Fruit fly (Drosophila melanogaster): ENCODE data around the gene Pss.

The Pss gene

DNA sequence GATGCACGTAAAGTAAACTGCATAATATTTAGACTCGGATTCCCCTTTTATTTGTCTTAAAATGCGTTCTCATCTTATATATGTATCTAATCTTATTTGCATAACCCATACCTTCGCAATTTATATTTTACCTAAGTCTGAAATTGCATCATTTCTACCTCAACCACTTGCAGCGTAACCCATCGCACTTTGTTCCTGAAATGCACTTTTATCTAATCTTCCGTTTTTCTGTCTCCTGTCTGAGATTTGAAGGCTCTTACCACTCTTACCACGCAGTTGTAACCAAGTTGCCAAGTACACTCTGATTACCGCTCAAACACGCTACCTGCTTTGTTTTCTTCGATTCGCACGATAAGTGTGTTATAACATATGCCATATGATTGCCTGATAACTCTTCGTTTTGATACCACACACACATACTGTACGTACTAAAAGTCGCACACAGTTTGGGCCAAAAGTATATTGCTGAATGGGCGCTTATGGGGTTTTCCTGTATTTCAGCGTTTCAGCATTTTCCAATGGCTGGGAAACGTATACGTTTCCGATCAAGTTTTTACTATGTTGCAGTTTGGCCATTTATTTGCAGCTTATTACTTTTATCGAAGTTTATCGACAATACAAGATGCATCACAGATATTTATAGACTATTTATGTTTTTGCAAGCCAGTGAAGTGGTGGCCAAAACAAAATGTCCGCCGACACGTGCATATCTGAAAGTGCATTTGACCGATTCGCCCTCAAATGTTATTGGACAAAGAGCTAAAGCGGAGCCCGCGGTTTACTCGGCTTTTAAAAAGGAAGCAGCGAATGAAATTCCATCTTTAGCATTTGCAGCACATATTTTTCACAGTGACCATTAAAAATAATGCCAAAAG lies 13.4 kb upstream of the Pss start:
- no peak for TF ChIP-seq pan (optimal IDR thresholded peaks at IDR 0.05)
- TF ChIP-seq CG8478 (optimal IDR thresholded peaks at IDR 0.05): no peak
- no peak for TF ChIP-seq psq (optimal IDR thresholded peaks at IDR 0.05)
- no peak for TF ChIP-seq EcR (GFP tag; optimal IDR thresholded peaks at IDR 0.05)
- TF ChIP-seq Dll (optimal IDR thresholded peaks at IDR 0.05): no peak
- TF ChIP-seq usp (GFP tag; optimal IDR thresholded peaks at IDR 0.05): no peak

DNA sequence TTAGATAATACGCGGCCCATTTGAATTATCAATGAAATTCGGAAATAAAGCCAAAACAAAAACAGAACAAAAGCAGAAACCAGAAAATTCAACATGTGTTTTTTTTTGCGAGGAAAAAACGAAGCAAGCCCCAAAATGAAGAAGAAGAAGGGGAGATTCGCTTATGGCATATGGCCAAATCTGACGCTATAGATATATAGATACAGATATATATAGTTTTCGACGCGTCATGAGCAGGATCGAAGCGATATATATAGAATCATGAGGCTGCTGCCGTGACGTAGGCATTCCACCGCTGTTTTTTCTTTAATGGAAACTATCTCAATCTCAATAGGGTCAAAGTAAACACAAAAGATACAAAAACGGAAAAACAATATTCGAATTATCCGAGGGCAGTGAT lies 12.5 kb upstream of the Pss start:
- TF ChIP-seq Dll (optimal IDR thresholded peaks at IDR 0.05) (no peak), EcR (GFP tag; optimal IDR thresholded peaks at IDR 0.05) (no peak), psq (optimal IDR thresholded peaks at IDR 0.05) (no peak), usp (GFP tag; optimal IDR thresholded peaks at IDR 0.05) (no peak), pan (optimal IDR thresholded peaks at IDR 0.05) (no peak), CG8478 (optimal IDR thresholded peaks at IDR 0.05) (no peak)

DNA sequence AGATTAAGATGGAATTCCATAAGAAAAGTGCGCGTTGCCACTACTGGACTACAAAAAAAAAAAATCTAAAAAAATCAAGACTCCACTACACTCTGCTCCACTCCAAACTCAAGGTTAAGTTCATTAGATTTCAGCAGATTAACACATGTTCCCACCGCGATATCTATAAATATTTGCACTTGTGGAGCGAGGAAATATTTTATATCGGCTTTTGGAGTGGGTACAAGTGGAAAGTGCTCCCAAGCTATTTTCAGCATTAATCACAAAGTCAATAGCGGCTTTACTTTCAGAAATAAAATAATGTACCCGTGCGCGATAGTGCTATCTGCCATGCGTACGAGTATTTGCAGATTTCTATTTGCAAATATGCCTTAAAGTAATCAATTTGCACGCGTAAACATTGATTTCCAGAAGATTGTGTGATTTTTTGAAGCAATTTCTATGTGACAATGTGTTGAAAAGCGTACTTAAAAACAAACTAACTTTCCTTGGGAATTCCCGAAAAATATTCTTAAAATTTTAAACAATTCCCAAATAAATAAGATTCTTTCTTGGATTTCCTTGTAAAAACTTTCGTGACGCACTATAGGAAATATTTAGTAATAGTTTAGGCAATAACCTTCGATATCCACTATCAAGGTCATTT lies 11.8 kb upstream of the Pss start:
- no peak for TF ChIP-seq EcR (GFP tag; optimal IDR thresholded peaks at IDR 0.05)
- TF ChIP-seq usp (GFP tag; optimal IDR thresholded peaks at IDR 0.05): no peak
- no peak for TF ChIP-seq CG8478 (optimal IDR thresholded peaks at IDR 0.05)
- TF ChIP-seq psq (optimal IDR thresholded peaks at IDR 0.05): no peak
- TF ChIP-seq pan (optimal IDR thresholded peaks at IDR 0.05): no peak
- TF ChIP-seq Dll (optimal IDR thresholded peaks at IDR 0.05): no peak

DNA sequence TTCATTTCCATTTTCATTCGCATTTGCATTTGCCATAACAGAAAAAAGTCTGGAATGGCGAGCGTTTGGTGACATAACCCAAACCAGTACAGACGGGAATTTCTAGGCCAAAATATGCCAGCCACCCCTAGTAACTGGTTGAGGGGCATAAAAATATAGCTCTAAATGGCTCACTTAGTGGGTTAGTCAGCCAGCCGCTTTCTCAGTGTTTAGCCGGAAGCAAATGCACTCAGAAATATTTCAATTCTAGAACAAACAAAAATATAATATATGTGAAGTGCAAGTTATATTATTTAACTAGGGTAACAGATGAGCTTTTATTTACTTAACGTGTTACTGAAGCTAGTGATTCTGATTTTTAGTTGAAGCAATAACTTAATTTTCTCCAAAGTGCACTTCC lies 10.9 kb upstream of the Pss start:
- TF ChIP-seq Dll (optimal IDR thresholded peaks at IDR 0.05) (no peak), usp (GFP tag; optimal IDR thresholded peaks at IDR 0.05) (no peak), pan (optimal IDR thresholded peaks at IDR 0.05) (no peak), EcR (GFP tag; optimal IDR thresholded peaks at IDR 0.05) (no peak), psq (optimal IDR thresholded peaks at IDR 0.05) (no peak), CG8478 (optimal IDR thresholded peaks at IDR 0.05) (no peak)

DNA sequence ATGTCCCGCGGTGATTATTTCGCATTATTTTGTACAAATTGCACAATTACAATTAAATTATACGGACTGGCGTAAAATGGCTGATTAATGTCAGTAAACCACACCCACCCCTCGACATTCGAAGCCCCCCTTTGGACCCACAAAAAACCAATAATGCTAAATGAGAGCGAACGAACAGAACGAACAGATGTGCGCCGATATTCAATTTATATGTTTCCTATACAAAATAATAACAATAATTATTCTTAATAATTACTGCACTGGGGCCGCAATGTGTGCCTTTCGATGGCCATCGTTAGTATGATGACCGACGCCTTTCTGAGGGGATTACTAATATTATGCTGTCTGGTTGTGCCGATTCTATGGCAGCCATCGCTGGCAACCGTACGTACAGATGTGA lies 7.4 kb upstream of the Pss start, which contains the start of gene CG13250:
CG13250 (plus strand) TSS at position 301 of the 400 bp plus-strand sequence.
- TF ChIP-seq usp (GFP tag; optimal IDR thresholded peaks at IDR 0.05): no peak
- no peak for TF ChIP-seq EcR (GFP tag; optimal IDR thresholded peaks at IDR 0.05)
- no peak for TF ChIP-seq CG8478 (optimal IDR thresholded peaks at IDR 0.05)
- no peak for TF ChIP-seq Dll (optimal IDR thresholded peaks at IDR 0.05)
- TF ChIP-seq psq (optimal IDR thresholded peaks at IDR 0.05): no peak
- no peak for TF ChIP-seq pan (optimal IDR thresholded peaks at IDR 0.05)

DNA sequence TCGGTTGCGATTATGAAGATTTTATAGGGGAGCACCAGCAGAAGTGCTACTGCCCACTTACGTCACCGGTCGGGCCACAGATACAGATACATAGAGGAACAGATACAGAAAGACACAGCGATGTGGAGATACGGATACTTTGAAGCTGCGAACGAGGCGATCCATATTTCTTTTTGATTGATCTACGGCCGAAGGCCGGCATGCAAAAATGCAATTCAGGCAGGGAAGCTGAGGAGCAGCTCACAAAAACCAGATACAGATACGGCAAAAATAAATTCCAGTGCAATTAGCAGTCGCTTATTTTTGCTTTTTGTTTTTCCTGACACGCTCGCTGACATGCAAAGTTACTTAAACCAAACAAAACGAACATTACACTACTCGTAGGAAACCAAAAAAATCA lies 5.3 kb upstream of the Pss start:
- TF ChIP-seq CG8478 (optimal IDR thresholded peaks at IDR 0.05) (no peak), Dll (optimal IDR thresholded peaks at IDR 0.05) (no peak), psq (optimal IDR thresholded peaks at IDR 0.05) (no peak), EcR (GFP tag; optimal IDR thresholded peaks at IDR 0.05) (no peak)

DNA sequence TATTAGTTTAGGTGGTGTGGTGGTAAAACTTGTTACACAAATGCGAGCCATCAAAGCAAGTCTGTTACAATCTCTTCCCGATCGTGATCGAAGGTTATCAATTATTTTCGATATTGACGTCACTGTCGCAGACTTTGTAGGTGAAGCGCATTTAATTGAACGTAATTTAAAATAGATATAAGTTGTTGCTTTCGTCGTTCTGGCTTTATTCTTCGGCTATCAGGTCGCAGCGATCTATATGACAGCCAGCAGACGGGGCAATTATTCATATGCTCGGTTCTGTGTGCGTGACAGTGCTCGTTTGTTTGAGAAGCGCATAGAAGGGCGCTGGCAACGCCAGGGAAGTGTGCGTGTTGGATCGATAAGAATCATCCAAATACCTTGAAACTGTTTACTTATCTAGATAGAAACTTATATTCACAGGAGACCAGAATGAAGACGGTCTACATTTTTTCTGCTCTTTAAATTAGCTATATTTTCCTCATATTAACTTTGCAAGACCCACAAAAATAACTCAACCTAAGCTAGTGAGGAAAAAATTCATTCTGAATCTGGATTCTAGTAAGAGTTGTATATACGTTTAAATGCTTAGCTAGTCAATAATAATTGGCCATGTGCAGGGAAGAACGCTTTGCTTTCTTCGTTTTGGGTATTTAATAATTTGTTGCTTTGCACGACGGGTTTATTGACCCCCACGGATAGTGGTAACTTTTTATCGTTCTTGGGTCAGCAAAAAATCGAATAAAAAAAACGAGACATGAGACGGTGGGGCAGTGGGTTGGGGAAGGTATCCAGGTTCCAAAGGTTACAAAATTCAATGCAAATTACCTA lies 4.6 kb upstream of the Pss start:
- TF ChIP-seq usp (GFP tag; optimal IDR thresholded peaks at IDR 0.05) (no peak), EcR (GFP tag; optimal IDR thresholded peaks at IDR 0.05) (no peak), psq (optimal IDR thresholded peaks at IDR 0.05) (no peak), Dll (optimal IDR thresholded peaks at IDR 0.05) (no peak)

DNA sequence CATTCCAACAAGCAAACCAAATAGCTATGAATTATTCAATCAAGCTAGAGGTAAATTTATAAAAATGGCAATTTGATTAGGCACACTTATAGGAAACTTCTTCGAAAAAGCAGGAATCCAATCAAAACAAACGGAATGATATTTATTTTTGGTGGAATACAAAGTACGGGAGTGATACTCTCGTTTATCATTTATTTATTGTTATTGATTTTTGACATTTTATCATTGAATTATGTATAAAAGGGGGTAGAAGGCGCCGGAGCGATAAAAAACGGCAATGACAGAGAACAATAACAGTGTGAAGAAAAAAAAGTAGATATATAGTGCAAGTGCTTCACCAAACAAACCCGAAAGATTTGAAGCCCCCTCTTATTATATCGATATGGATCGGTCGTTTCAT lies 3.9 kb upstream of the Pss start:
- TF ChIP-seq usp (GFP tag; optimal IDR thresholded peaks at IDR 0.05): no peak
- TF ChIP-seq CG8478 (optimal IDR thresholded peaks at IDR 0.05): no peak
- TF ChIP-seq psq (optimal IDR thresholded peaks at IDR 0.05): no peak
- no peak for TF ChIP-seq EcR (GFP tag; optimal IDR thresholded peaks at IDR 0.05)
- TF ChIP-seq Dll (optimal IDR thresholded peaks at IDR 0.05): no peak
- TF ChIP-seq pan (optimal IDR thresholded peaks at IDR 0.05): no peak

DNA sequence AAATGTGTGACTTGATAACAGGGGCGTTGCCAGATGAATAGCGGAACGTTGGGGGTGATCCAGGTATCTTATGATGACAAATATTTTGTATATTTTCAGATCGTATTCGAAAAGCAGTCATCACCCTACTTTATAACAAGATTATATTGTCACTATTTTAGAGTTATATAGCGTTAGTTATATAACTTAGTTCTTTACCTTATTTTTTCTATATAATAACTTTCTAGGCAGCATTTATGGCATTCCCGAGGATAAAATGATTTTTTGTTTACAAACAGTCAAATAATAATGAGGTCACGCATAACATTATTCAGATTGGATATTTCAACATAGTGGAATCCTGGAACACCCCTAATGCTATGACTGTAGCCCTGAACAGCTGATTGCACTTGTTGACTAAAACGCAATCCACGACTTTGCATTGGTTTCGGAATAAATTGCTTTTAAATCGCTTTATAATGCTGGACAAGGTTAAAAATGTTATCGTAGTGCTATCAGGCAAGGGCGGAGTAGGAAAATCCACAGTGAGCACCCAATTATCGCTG lies 294 bp upstream of the Pss start, which contains the start of gene Nubp2:
Nubp2 (plus strand) TSS at position 381 of the 545 bp plus-strand sequence.
- TF ChIP-seq Dll (optimal IDR thresholded peaks at IDR 0.05) (no peak), CG8478 (optimal IDR thresholded peaks at IDR 0.05) (no peak), psq (optimal IDR thresholded peaks at IDR 0.05) (no peak), EcR (GFP tag; optimal IDR thresholded peaks at IDR 0.05) (no peak), usp (GFP tag; optimal IDR thresholded peaks at IDR 0.05) (no peak), pan (optimal IDR thresholded peaks at IDR 0.05) (no peak)

DNA sequence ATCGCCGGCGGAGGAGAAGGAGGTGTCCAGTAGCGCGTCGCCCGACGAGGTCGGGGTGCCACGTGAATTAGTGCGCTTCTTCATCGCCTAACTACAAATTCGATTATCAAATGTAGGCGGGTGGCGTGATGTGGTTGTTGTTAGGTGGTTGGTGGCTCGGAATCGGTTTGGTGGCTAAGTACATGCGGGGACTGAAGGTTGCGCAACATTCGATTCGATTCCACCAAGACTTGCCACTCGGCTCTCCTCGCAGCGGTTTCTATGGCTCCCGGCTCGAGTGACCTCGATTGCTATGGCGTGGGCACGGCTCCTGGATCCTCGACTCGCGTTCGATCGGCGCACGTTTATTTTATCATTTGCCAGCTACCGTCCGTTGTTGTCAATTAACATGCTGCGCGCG lies 231 bp downstream of the Pss start:
- TF ChIP-seq pan (optimal IDR thresholded peaks at IDR 0.05) (no peak), usp (GFP tag; optimal IDR thresholded peaks at IDR 0.05) (no peak), Dll (optimal IDR thresholded peaks at IDR 0.05) (no peak), CG8478 (optimal IDR thresholded peaks at IDR 0.05) (no peak), psq (optimal IDR thresholded peaks at IDR 0.05) (no peak), EcR (GFP tag; optimal IDR thresholded peaks at IDR 0.05) (no peak)

DNA sequence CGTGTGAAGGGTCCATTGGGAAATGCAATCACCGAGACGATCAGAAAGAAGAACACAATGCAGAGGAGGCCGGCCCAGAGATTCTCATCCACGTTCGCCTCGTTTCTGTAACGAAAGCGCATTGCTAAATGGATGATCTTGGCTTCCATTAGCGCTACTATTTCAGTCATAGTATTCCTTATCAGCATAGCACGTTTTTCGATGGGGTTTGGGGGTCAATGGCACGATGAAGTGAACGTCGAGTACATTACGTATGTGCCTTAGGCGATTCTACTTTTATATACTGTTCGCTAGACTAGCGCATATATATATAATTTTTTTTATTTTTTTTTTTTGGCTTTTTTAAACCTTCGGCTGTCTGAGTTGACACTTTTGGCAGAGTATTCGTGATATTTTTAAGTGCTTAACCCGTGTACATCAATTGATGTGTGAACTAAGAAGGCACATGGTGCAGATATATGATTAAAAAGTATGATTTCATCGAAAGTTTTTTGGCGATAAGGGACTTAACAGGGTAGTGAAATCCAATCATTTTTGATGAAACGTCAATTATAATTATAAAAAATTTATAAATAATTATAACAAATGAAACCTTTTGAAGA lies 1.5 kb downstream of the Pss start:
- TF ChIP-seq CG8478 (optimal IDR thresholded peaks at IDR 0.05): no peak
- no peak for TF ChIP-seq usp (GFP tag; optimal IDR thresholded peaks at IDR 0.05)
- TF ChIP-seq Dll (optimal IDR thresholded peaks at IDR 0.05): no peak
- no peak for TF ChIP-seq pan (optimal IDR thresholded peaks at IDR 0.05)
- TF ChIP-seq psq (optimal IDR thresholded peaks at IDR 0.05): no peak
- TF ChIP-seq EcR (GFP tag; optimal IDR thresholded peaks at IDR 0.05): no peak

Measured in whole organism.